Fruit fly (Drosophila melanogaster) whole organism, embryonic: Measurements from ENCODE around the gene CG43731.

ENCODE experiments used
- Adf1 ChIP-seq: fragments of 200-800 bp; sonication (Bioruptor generic); IDR thresholded peaks from 2 replicates; pipeline ENCODE4 v1.3.6; 2022; ENCODE audit warnings: missing biosample characterization, missing genetic modification characterization
- Awh ChIP-seq: fragments of 200-800 bp; sonication (Bioruptor generic); IDR thresholded peaks from 2 replicates; pipeline ENCODE4, ENCODE4 v1.3.6; 2022; ENCODE audit warnings: missing biosample characterization, missing genetic modification characterization
- CG11504 ChIP-seq: fragments of 200-800 bp; sonication (Bioruptor generic); optimal IDR thresholded peaks from 3 replicates; lab custom pipeline; 2019; ENCODE audit warnings: missing biosample characterization, mild to moderate bottlenecking, missing genetic modification characterization, moderate library complexity
- CG14014 ChIP-seq: fragments of 200-800 bp; sonication (Bioruptor generic); IDR thresholded peaks from 2 replicates; pipeline ENCODE4 v1.3.6; 2022; ENCODE audit warnings: missing biosample characterization, missing genetic modification characterization
- CG16779 ChIP-seq: fragments of 200-800 bp; sonication (Bioruptor generic); IDR thresholded peaks from 2 replicates; pipeline ENCODE4 v1.3.6; 2022; ENCODE audit warnings: missing biosample characterization, missing genetic modification characterization
- CG17359 ChIP-seq: fragments of 200-800 bp; sonication (Bioruptor generic); optimal IDR thresholded peaks from 3 replicates; lab custom pipeline; 2018; ENCODE audit warnings: missing biosample characterization, mild to moderate bottlenecking, missing genetic modification characterization, moderate library complexity
- CG2678 ChIP-seq: fragments of 200-800 bp; sonication (Bioruptor generic); optimal IDR thresholded peaks from 3 replicates; lab custom pipeline; 2019; ENCODE audit warnings: missing biosample characterization, mild to moderate bottlenecking, missing genetic modification characterization, moderate library complexity
- CG34422 ChIP-seq: fragments of 200-800 bp; sonication (Bioruptor generic); IDR thresholded peaks from 3 replicates; pipeline ENCODE4 v1.3.6; 2022; ENCODE audit warnings: missing biosample characterization, missing genetic modification characterization
- CG8478 ChIP-seq: fragments of >200 bp; optimal IDR thresholded peaks from 2 replicates; lab custom pipeline; 2018
- CG8924 ChIP-seq: fragments of 200-800 bp; optimal IDR thresholded peaks from 3 replicates; lab custom pipeline; 2019; ENCODE audit warnings: missing biosample characterization, mild to moderate bottlenecking, missing genetic modification characterization, moderate library complexity
- CG9437 ChIP-seq: fragments of 200-800 bp; sonication (Bioruptor generic); optimal IDR thresholded peaks from 2 replicates; lab custom pipeline; 2018; ENCODE audit warnings: missing biosample characterization, mild to moderate bottlenecking, missing genetic modification characterization
- CG9876 ChIP-seq: fragments of 200-800 bp; sonication (Bioruptor generic); optimal IDR thresholded peaks from 2 replicates; lab custom pipeline; 2016; ENCODE audit warnings: missing biosample characterization, missing genetic modification characterization
- Chrac-16 ChIP-seq: fragments of 200-800 bp; sonication (Bioruptor generic); optimal IDR thresholded peaks from 3 replicates; lab custom pipeline; 2016; ENCODE audit warnings: missing biosample characterization, missing genetic modification characterization
- CkIIα-i1 ChIP-seq: fragments of 200-800 bp; sonication (Bioruptor generic); IDR thresholded peaks from 2 replicates; pipeline ENCODE4 v1.3.6; 2022; ENCODE audit warnings: missing biosample characterization, missing genetic modification characterization
- GATAe ChIP-seq: fragments of 200-800 bp; sonication (Bioruptor generic); conservative IDR thresholded peaks from 2 replicates; pipeline ENCODE4 v1.3.6; 2022; ENCODE audit warnings: missing biosample characterization, missing genetic modification characterization
- Hand ChIP-seq: fragments of 200-800 bp; sonication (Bioruptor generic); optimal IDR thresholded peaks from 2 replicates; lab custom pipeline; 2017; ENCODE audit warnings: mild to moderate bottlenecking, missing biosample characterization, missing genetic modification reagents, missing genetic modification characterization
- Hr3 ChIP-seq: fragments of 200-800 bp; sonication (Bioruptor generic); optimal IDR thresholded peaks from 3 replicates; lab custom pipeline; 2016; ENCODE audit warnings: missing biosample characterization, missing genetic modification characterization
- Lim3 ChIP-seq: fragments of 200-800 bp; sonication (Bioruptor generic); IDR thresholded peaks from 2 replicates; pipeline ENCODE4 v1.3.6; 2022; ENCODE audit warnings: missing biosample characterization, missing genetic modification characterization
- MESR4 ChIP-seq: fragments of 200-800 bp; sonication (Bioruptor generic); optimal IDR thresholded peaks from 2 replicates; lab custom pipeline; 2018; ENCODE audit warnings: missing biosample characterization, mild to moderate bottlenecking, missing genetic modification characterization, moderate library complexity
- NC2β ChIP-seq: fragments of 200-800 bp; sonication (Bioruptor generic); optimal IDR thresholded peaks from 2 replicates; lab custom pipeline; 2016; ENCODE audit warnings: missing biosample characterization, missing genetic modification characterization
- NFAT ChIP-seq: fragments of 200-800 bp; sonication (Bioruptor generic); IDR thresholded peaks from 2 replicates; pipeline ENCODE4 v1.3.6; 2022; ENCODE audit warnings: missing biosample characterization, missing genetic modification characterization
- Oli ChIP-seq: fragments of 200-800 bp; sonication (Bioruptor generic); optimal IDR thresholded peaks from 2 replicates; lab custom pipeline; 2018; ENCODE audit warnings: missing biosample characterization, mild to moderate bottlenecking, missing genetic modification characterization, moderate library complexity
- Pdp1 ChIP-seq, 2 experiments: fragments of 200-800 bp; sonication (Bioruptor generic); optimal IDR thresholded peaks; 3 replicates each; lab custom pipeline; 2016; ENCODE audit warnings: missing biosample characterization in 2 of 2, missing genetic modification characterization in 2 of 2, mild to moderate bottlenecking in 1 of 2, moderate library complexity in 1 of 2
- Tbp ChIP-seq: fragments of >200 bp; optimal IDR thresholded peaks from 2 replicates; lab custom pipeline; 2018; ENCODE audit warnings: missing biosample characterization, missing genetic modification characterization
- Xbp1 ChIP-seq: fragments of 200-800 bp; sonication (Bioruptor generic); optimal IDR thresholded peaks from 3 replicates; lab custom pipeline; 2016; ENCODE audit warnings: missing biosample characterization, mild to moderate bottlenecking, missing genetic modification characterization
- abd-A ChIP-seq: fragments of 200-800 bp; sonication (Bioruptor generic); optimal IDR thresholded peaks from 3 replicates; lab custom pipeline; 2019; ENCODE audit warnings: missing biosample characterization, mild to moderate bottlenecking, missing genetic modification characterization, moderate library complexity
- cg ChIP-seq: fragments of 200-800 bp; sonication (Bioruptor generic); optimal IDR thresholded peaks from 3 replicates; lab custom pipeline; 2019; ENCODE audit warnings: missing biosample characterization, mild to moderate bottlenecking, missing genetic modification characterization, moderate library complexity
- chif ChIP-seq, 2 experiments: fragments of 200-800 bp; sonication (Bioruptor generic); optimal IDR thresholded peaks; 3 replicates each; lab custom pipeline; 2016; ENCODE audit warnings: missing biosample characterization in 2 of 2, missing genetic modification characterization in 2 of 2
- chinmo ChIP-seq: fragments of 200-800 bp; sonication (Bioruptor generic); IDR thresholded peaks from 4 replicates; pipeline ENCODE4 v1.3.6; 2022; ENCODE audit warnings: missing biosample characterization, missing genetic modification characterization; ENCODE audit not compliant: partially characterized antibody
- corto ChIP-seq: fragments of 200-800 bp; sonication (Bioruptor generic); optimal IDR thresholded peaks from 2 replicates; lab custom pipeline; 2016; ENCODE audit warnings: missing biosample characterization, mild to moderate bottlenecking, missing genetic modification characterization, moderate library complexity
- danr ChIP-seq: fragments of 200-800 bp; sonication (Bioruptor generic); IDR thresholded peaks from 2 replicates; pipeline ENCODE4 v1.3.6; 2022; ENCODE audit warnings: missing biosample characterization, missing genetic modification characterization
- disco-r ChIP-seq: fragments of 200-800 bp; sonication (Bioruptor generic); optimal IDR thresholded peaks from 2 replicates; lab custom pipeline; 2016; ENCODE audit warnings: missing biosample characterization, missing genetic modification characterization
- fru ChIP-seq: fragments of >200 bp; optimal IDR thresholded peaks from 2 replicates; lab custom pipeline; 2017
- fu2 ChIP-seq: fragments of 200-800 bp; sonication (Bioruptor generic); optimal IDR thresholded peaks from 2 replicates; lab custom pipeline; 2016; ENCODE audit warnings: missing biosample characterization, missing genetic modification characterization
- ham ChIP-seq: fragments of 200-800 bp; sonication (Bioruptor generic); IDR thresholded peaks from 2 replicates; pipeline ENCODE4 v1.3.6; 2022; ENCODE audit warnings: missing biosample characterization, missing genetic modification characterization
- klu ChIP-seq: fragments of 200-800 bp; sonication (Bioruptor generic); IDR thresholded peaks from 2 replicates; pipeline ENCODE4 v1.3.6; 2022; ENCODE audit warnings: missing biosample characterization, missing genetic modification characterization
- kni ChIP-seq: fragments of 200-800 bp; sonication (Bioruptor generic); optimal IDR thresholded peaks from 3 replicates; lab custom pipeline; 2017; ENCODE audit warnings: mild to moderate bottlenecking, missing biosample characterization, missing genetic modification reagents, missing genetic modification characterization
- lola ChIP-seq, 3 experiments: fragments of >200 bp in 2 of 3; fragments of 200-800 bp in 1 of 3; sonication (Bioruptor generic) in 1 of 3; optimal IDR thresholded peaks; 2 replicates each; lab custom pipeline; 2017 to 2019; ENCODE audit warnings: missing biosample characterization in 3 of 3, missing genetic modification characterization in 3 of 3, mild to moderate bottlenecking in 1 of 3, moderate library complexity in 1 of 3
- mld ChIP-seq: fragments of 200-800 bp; sonication (Bioruptor generic); IDR thresholded peaks from 3 replicates; pipeline ENCODE4 v1.3.6; 2022; ENCODE audit warnings: missing biosample characterization, missing genetic modification characterization; ENCODE audit not compliant: partially characterized antibody
- nerfin-1 ChIP-seq: fragments of 200-800 bp; sonication (Bioruptor generic); optimal IDR thresholded peaks from 3 replicates; lab custom pipeline; 2019; ENCODE audit warnings: missing biosample characterization, mild to moderate bottlenecking, missing genetic modification characterization, moderate library complexity
- peb ChIP-seq: fragments of 200-800 bp; sonication (Bioruptor generic); IDR thresholded peaks from 2 replicates; pipeline ENCODE4 v1.3.6; 2022; ENCODE audit warnings: missing biosample characterization, missing genetic modification characterization
- ro ChIP-seq: fragments of 200-800 bp; sonication (Bioruptor generic); IDR thresholded peaks from 2 replicates; pipeline ENCODE4 v1.3.6; 2022; ENCODE audit warnings: missing biosample characterization, missing genetic modification characterization
- sima ChIP-seq: fragments of 200-800 bp; sonication (Bioruptor generic); optimal IDR thresholded peaks from 2 replicates; lab custom pipeline; 2016; ENCODE audit warnings: missing biosample characterization, missing genetic modification characterization
- sisA ChIP-seq: fragments of 200-800 bp; sonication (Bioruptor generic); IDR thresholded peaks from 2 replicates; pipeline ENCODE4 v1.3.6; 2022; ENCODE audit warnings: missing biosample characterization, missing genetic modification characterization
- slbo ChIP-seq: fragments of 200-800 bp; sonication (Bioruptor generic); IDR thresholded peaks from 2 replicates; pipeline ENCODE4 v1.3.6; 2022; ENCODE audit warnings: missing biosample characterization, missing genetic modification characterization
- tna ChIP-seq: fragments of 200-800 bp; sonication (Bioruptor generic); IDR thresholded peaks from 2 replicates; pipeline ENCODE4 v1.3.6; 2022; ENCODE audit warnings: missing biosample characterization, missing genetic modification characterization; ENCODE audit not compliant: partially characterized antibody
- tup ChIP-seq: fragments of 200-800 bp; sonication (Bioruptor generic); optimal IDR thresholded peaks from 2 replicates; lab custom pipeline; 2016; ENCODE audit warnings: missing biosample characterization, mild to moderate bottlenecking, missing genetic modification characterization, moderate library complexity
- wek ChIP-seq: fragments of 200-800 bp; sonication (Bioruptor generic); optimal IDR thresholded peaks from 3 replicates; lab custom pipeline; 2018; ENCODE audit warnings: missing biosample characterization, mild to moderate bottlenecking, missing genetic modification characterization, moderate library complexity

CG43731 gene

dm6 chr2L:19054516-19054887 lies 47.3 kb upstream of the CG43731 start:
- 0 out of 2 replicates have a peak, but pooled peaks have one; percentile 5 for TF ChIP-seq Lim3 (GFP tag; lab: Robert Waterston, UW)
- no peak for TF ChIP-seq Xbp1 (GFP tag; lab: Kevin White, UChicago)
- peak; percentile 80 for TF ChIP-seq kni (GFP tag; lab: Kevin White, UChicago)
- TF ChIP-seq ro (GFP tag; lab: Robert Waterston, UW), result no peak
- 0 out of 4 replicates have a peak, but pooled peaks have one; percentile 27 for TF ChIP-seq chinmo (GFP tag; lab: Robert Waterston, UW)
- peak; percentile 34 for TF ChIP-seq fru
- no peak for TF ChIP-seq lola (GFP tag; optimal IDR thresholded peaks at IDR 0.05; lab: Kevin White, UChicago)
- peak; percentile 52 for TF ChIP-seq CG8478 (lab: Kevin White, UChicago)
- no peak for TF ChIP-seq GATAe (GFP tag; lab: Robert Waterston, UW)
- TF ChIP-seq cg (GFP tag; lab: Kevin White, UChicago), result peak; percentile 78
- no peak for TF ChIP-seq slbo (GFP tag; lab: Robert Waterston, UW)
- TF ChIP-seq chif (GFP tag; optimal IDR thresholded peaks at IDR 0.05; lab: Kevin White, UChicago), result no peak
- no peak for TF ChIP-seq disco-r (GFP tag; lab: Kevin White, UChicago)
- TF ChIP-seq tna (GFP tag; lab: Robert Waterston, UW), result no peak
- no peak for TF ChIP-seq CG9876 (GFP tag; lab: Kevin White, UChicago)
- TF ChIP-seq CG8924, result no peak
- no peak for TF ChIP-seq CG16779 (GFP tag; lab: Robert Waterston, UW)
- 0 out of 3 replicates have a peak, but pooled peaks have one; percentile 30 for TF ChIP-seq CG34422
- 0 out of 2 replicates have a peak, but pooled peaks have one; percentile 29 for TF ChIP-seq Adf1 (GFP tag; lab: Robert Waterston, UW)
- TF ChIP-seq MESR4, result peak; percentile 18
- no peak for TF ChIP-seq Hr3
- no peak for TF ChIP-seq abd-A (tag; lab: Kevin White, UChicago)
- no peak for TF ChIP-seq CkIIα-i1
- TF ChIP-seq Oli, result no peak
- TF ChIP-seq CG11504 (tag; lab: Kevin White, UChicago), result no peak

DNA sequence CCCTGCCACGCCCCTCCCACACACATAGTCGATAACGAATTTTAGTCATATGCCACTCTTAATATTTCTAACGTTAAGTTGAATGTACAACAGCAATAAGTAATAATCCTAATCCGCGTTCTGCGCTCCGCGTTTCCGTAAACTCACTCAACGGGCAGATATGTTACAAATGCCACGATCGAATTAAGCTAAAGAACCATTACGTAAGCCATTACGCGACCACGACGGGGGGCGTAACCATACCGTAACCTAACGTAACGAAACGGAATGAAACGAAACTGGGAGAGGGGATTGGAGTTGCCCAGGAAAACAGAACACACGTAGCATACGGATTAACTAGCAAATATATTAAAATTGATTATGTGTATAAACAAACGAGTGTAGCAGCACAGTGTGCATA lies 44.0 kb upstream of the CG43731 start:
- TF ChIP-seq Pdp1 (GFP tag; optimal IDR thresholded peaks at IDR 0.05; lab: Kevin White, UChicago), result peak in 1 of 2 experiments; percentile 61
- TF ChIP-seq peb (GFP tag; lab: Robert Waterston, UW), result no peak
- no peak for TF ChIP-seq Chrac-16 (GFP tag; lab: Kevin White, UChicago)
- no peak for TF ChIP-seq CG14014
- no peak for TF ChIP-seq corto (GFP tag; lab: Kevin White, UChicago)
- no peak for TF ChIP-seq nerfin-1 (tag; lab: Kevin White, UChicago)
- no peak for TF ChIP-seq sima (GFP tag; lab: Kevin White, UChicago)
- no peak for TF ChIP-seq Awh (GFP tag; lab: Robert Waterston, UW)
- no peak for TF ChIP-seq Hand (GFP tag; lab: Kevin White, UChicago)
- TF ChIP-seq fu2, result no peak
- TF ChIP-seq klu (GFP tag; lab: Robert Waterston, UW), result no peak
- no peak for TF ChIP-seq CG2678 (tag; lab: Kevin White, UChicago)
- no peak for TF ChIP-seq NC2β (GFP tag; lab: Kevin White, UChicago)
- no peak for TF ChIP-seq danr
- no peak for TF ChIP-seq Tbp (GFP tag; lab: Kevin White, UChicago)
- TF ChIP-seq tup, result no peak
- TF ChIP-seq wek, result no peak
- no peak for TF ChIP-seq CG17359 (tag; lab: Kevin White, UChicago)
- peak; percentile 95 for TF ChIP-seq CG9437 (GFP tag; lab: Kevin White, UChicago)
- TF ChIP-seq NFAT (GFP tag; lab: Robert Waterston, UW), result no peak
- TF ChIP-seq mld (GFP tag; lab: Robert Waterston, UW), result peak; percentile 38; the same call in 1 of the 3 replicates
- TF ChIP-seq ham, result no peak
- TF ChIP-seq sisA (GFP tag; lab: Robert Waterston, UW), result no peak
